Worm (Caenorhabditis elegans) whole organism, L1 larva: Measurements from ENCODE around the gene C07A4.3.

Source experiments
- C16A3.4 ChIP-seq: fragments of 150-350 bp; optimal IDR thresholded peaks from 2 replicates; lab custom pipeline; 2014; ENCODE audit warnings: missing biosample characterization, missing genetic modification characterization
- C34B4.2 ChIP-seq: sonication (generic microtip); optimal IDR thresholded peaks from 2 replicates; lab custom pipeline; 2017; ENCODE audit warnings: mild to moderate bottlenecking, missing genetic modification characterization, missing compliant biosample characterization
- F16B12.6 ChIP-seq: fragments of 150-350 bp; optimal IDR thresholded peaks from 2 replicates; lab custom pipeline; 2014; ENCODE audit warnings: missing biosample characterization, missing genetic modification characterization
- aha-1 ChIP-seq: fragments of 150-350 bp; optimal IDR thresholded peaks from 2 replicates; lab custom pipeline; 2014; ENCODE audit warnings: missing biosample characterization, missing genetic modification characterization
- alr-1 ChIP-seq: fragments of 200-800 bp; sonication (Bioruptor generic); optimal IDR thresholded peaks from 2 replicates; lab custom pipeline; 2018; ENCODE audit warnings: borderline replicate concordance, mild to moderate bottlenecking, missing genetic modification characterization, missing compliant biosample characterization
- ama-1 ChIP-seq: fragments of 150-350 bp; optimal IDR thresholded peaks from 2 replicates; lab custom pipeline; 2014
- blmp-1 ChIP-seq: fragments of 150-350 bp; optimal IDR thresholded peaks from 2 replicates; lab custom pipeline; 2014; ENCODE audit warnings: missing biosample characterization, missing genetic modification characterization
- ceh-8 ChIP-seq: fragments of 200-800 bp; sonication (Bioruptor generic); optimal IDR thresholded peaks from 2 replicates; lab custom pipeline; 2018; ENCODE audit warnings: mild to moderate bottlenecking, missing genetic modification characterization, moderate library complexity, missing compliant biosample characterization
- ceh-88 ChIP-seq: fragments of 200-800 bp; sonication (Bioruptor generic); IDR thresholded peaks from 2 replicates; pipeline ENCODE4 v1.3.6; 2022; ENCODE audit warnings: missing genetic modification characterization, missing compliant biosample characterization
- ces-1 ChIP-seq: fragments of 150-350 bp; optimal IDR thresholded peaks from 2 replicates; lab custom pipeline; 2014; ENCODE audit warnings: missing biosample characterization, missing genetic modification reagents, missing genetic modification characterization
- dpl-1 ChIP-seq, 3 experiments: fragments of 150-350 bp in 2 of 3; sonication (generic microtip) in 1 of 3; optimal IDR thresholded peaks; 2 replicates each; lab custom pipeline; 2014 to 2017; ENCODE audit warnings: missing biosample characterization in 3 of 3, missing genetic modification characterization in 3 of 3, missing genetic modification reagents in 3 of 3
- dsc-1 ChIP-seq: sonication (generic microtip); optimal IDR thresholded peaks from 2 replicates; lab custom pipeline; 2016; ENCODE audit warnings: mild to moderate bottlenecking, missing genetic modification characterization, missing compliant biosample characterization
- egl-27 ChIP-seq, 2 experiments: fragments of 150-350 bp in 1 of 2; sonication (generic microtip); optimal IDR thresholded peaks; 3 replicates each; lab custom pipeline; 2017 to 2018; ENCODE audit warnings: missing biosample characterization in 2 of 2, missing genetic modification characterization in 2 of 2, missing genetic modification reagents in 2 of 2
- fkh-10 ChIP-seq: sonication (generic microtip); optimal IDR thresholded peaks from 2 replicates; lab custom pipeline; 2017; ENCODE audit warnings: missing biosample characterization, missing genetic modification reagents, missing genetic modification characterization
- fkh-8 ChIP-seq: sonication (generic microtip); optimal IDR thresholded peaks from 2 replicates; lab custom pipeline; 2016; ENCODE audit warnings: mild to moderate bottlenecking, missing genetic modification characterization, missing compliant biosample characterization
- fos-1 ChIP-seq: fragments of 150-350 bp; optimal IDR thresholded peaks from 2 replicates; lab custom pipeline; 2014; ENCODE audit warnings: missing biosample characterization, missing genetic modification characterization
- grh-1 ChIP-seq: fragments of 200-800 bp; sonication (Bioruptor generic); IDR thresholded peaks from 2 replicates; pipeline ENCODE4 v1.3.6; 2022; ENCODE audit warnings: missing genetic modification reagents, missing genetic modification characterization, missing compliant biosample characterization
- hlh-17 ChIP-seq: fragments of 200-800 bp; sonication (Bioruptor generic); optimal IDR thresholded peaks from 2 replicates; lab custom pipeline; 2018; ENCODE audit warnings: missing genetic modification characterization, mild to moderate bottlenecking, missing compliant biosample characterization, moderate library complexity, borderline replicate concordance
- hlh-4 ChIP-seq: sonication (generic microtip); optimal IDR thresholded peaks from 2 replicates; lab custom pipeline; 2016; ENCODE audit warnings: mild to moderate bottlenecking, missing genetic modification characterization, missing compliant biosample characterization
- irx-1 ChIP-seq: sonication (generic microtip); optimal IDR thresholded peaks from 2 replicates; lab custom pipeline; 2016; ENCODE audit warnings: missing genetic modification characterization, missing compliant biosample characterization
- lin-14 ChIP-seq: fragments of 200-800 bp; sonication (Bioruptor generic); optimal IDR thresholded peaks from 2 replicates; lab custom pipeline; 2018; ENCODE audit warnings: mild to moderate bottlenecking, missing genetic modification characterization, moderate library complexity, missing compliant biosample characterization
- lin-15B ChIP-seq: fragments of 150-350 bp; sonication (generic microtip); optimal IDR thresholded peaks from 3 replicates; lab custom pipeline; 2014; ENCODE audit warnings: missing biosample characterization, missing genetic modification characterization
- lir-3 ChIP-seq: sonication (generic microtip); optimal IDR thresholded peaks from 2 replicates; lab custom pipeline; 2016; ENCODE audit warnings: mild to moderate bottlenecking, missing genetic modification characterization, moderate library complexity, missing compliant biosample characterization; ENCODE audit not compliant: poor library complexity
- mef-2 ChIP-seq: fragments of 150-350 bp; optimal IDR thresholded peaks from 2 replicates; lab custom pipeline; 2014; ENCODE audit warnings: missing biosample characterization, missing genetic modification characterization
- nhr-12 ChIP-seq: sonication (generic microtip); optimal IDR thresholded peaks from 2 replicates; lab custom pipeline; 2017; ENCODE audit warnings: missing biosample characterization, missing genetic modification characterization
- nhr-20 ChIP-seq: sonication (generic microtip); optimal IDR thresholded peaks from 2 replicates; lab custom pipeline; 2016; ENCODE audit warnings: mild to moderate bottlenecking, missing genetic modification characterization, missing compliant biosample characterization
- nhr-28 ChIP-seq: fragments of 150-350 bp; optimal IDR thresholded peaks from 2 replicates; lab custom pipeline; 2014; ENCODE audit warnings: missing biosample characterization, missing genetic modification characterization
- nhr-77 ChIP-seq: fragments of 150-350 bp; optimal IDR thresholded peaks from 2 replicates; lab custom pipeline; 2014; ENCODE audit warnings: missing biosample characterization, missing genetic modification characterization
- pax-3 ChIP-seq: fragments of 200-800 bp; sonication (Bioruptor generic); optimal IDR thresholded peaks from 2 replicates; lab custom pipeline; 2018; ENCODE audit warnings: mild to moderate bottlenecking, missing genetic modification characterization, moderate library complexity, missing compliant biosample characterization
- rnt-1 ChIP-seq: sonication (generic microtip); optimal IDR thresholded peaks from 2 replicates; lab custom pipeline; 2016; ENCODE audit warnings: mild to moderate bottlenecking, missing genetic modification characterization, moderate library complexity, missing compliant biosample characterization
- skn-1 ChIP-seq: fragments of 150-350 bp; optimal IDR thresholded peaks from 2 replicates; lab custom pipeline; 2014; ENCODE audit warnings: missing biosample characterization, missing genetic modification characterization
- snpc-4 ChIP-seq: fragments of 150-350 bp; optimal IDR thresholded peaks from 2 replicates; lab custom pipeline; 2014; ENCODE audit warnings: missing biosample characterization, missing genetic modification characterization
- snu-23 ChIP-seq: sonication (generic microtip); optimal IDR thresholded peaks from 2 replicates; lab custom pipeline; 2016; ENCODE audit warnings: missing genetic modification characterization, missing compliant biosample characterization
- sox-4 ChIP-seq: sonication (generic microtip); optimal IDR thresholded peaks from 2 replicates; lab custom pipeline; 2016; ENCODE audit warnings: missing genetic modification characterization, missing compliant biosample characterization
- sup-37 ChIP-seq: fragments of 200-800 bp; sonication (Bioruptor generic); optimal IDR thresholded peaks from 2 replicates; lab custom pipeline; 2018; ENCODE audit warnings: mild to moderate bottlenecking, missing genetic modification characterization, missing compliant biosample characterization
- swsn-7 ChIP-seq: sonication (generic microtip); optimal IDR thresholded peaks from 2 replicates; lab custom pipeline; 2016; ENCODE audit warnings: missing genetic modification characterization, missing compliant biosample characterization
- unc-130 ChIP-seq: fragments of 150-350 bp; optimal IDR thresholded peaks from 2 replicates; lab custom pipeline; 2017; ENCODE audit warnings: missing biosample characterization, missing genetic modification characterization, inconsistent platforms
- unc-30 ChIP-seq: sonication (generic microtip); optimal IDR thresholded peaks from 2 replicates; lab custom pipeline; 2017; ENCODE audit warnings: missing biosample characterization, missing genetic modification characterization
- unc-62 ChIP-seq: fragments of 150-350 bp; optimal IDR thresholded peaks from 2 replicates; lab custom pipeline; 2014; ENCODE audit warnings: missing biosample characterization, missing genetic modification reagents, missing genetic modification characterization
- vab-15 ChIP-seq: sonication (generic microtip); optimal IDR thresholded peaks from 2 replicates; lab custom pipeline; 2017; ENCODE audit warnings: missing genotype, mild to moderate bottlenecking, missing genetic modification characterization, missing compliant biosample characterization
- zag-1 ChIP-seq: fragments of 150-350 bp; optimal IDR thresholded peaks from 2 replicates; lab custom pipeline; 2014; ENCODE audit warnings: missing biosample characterization, missing genetic modification characterization
- zip-4 ChIP-seq: fragments of 200-800 bp; sonication (Bioruptor generic); optimal IDR thresholded peaks from 2 replicates; lab custom pipeline; 2018; ENCODE audit warnings: mild to moderate bottlenecking, missing genetic modification characterization, moderate library complexity, missing compliant biosample characterization
- ztf-11 ChIP-seq, 2 experiments: sonication (generic microtip); optimal IDR thresholded peaks; 2 replicates each; lab custom pipeline; 2016 to 2017; ENCODE audit warnings: missing genetic modification characterization in 2 of 2, missing biosample characterization in 1 of 2, missing compliant biosample characterization in 1 of 2

The C07A4.3 gene

ce11 chrX:10148235-10148872 is 26.4 kb upstream of the C07A4.3 start (continued):
- TF ChIP-seq snpc-4: no peak
- no peak for TF ChIP-seq lir-3 (tag; lab: Kevin White, UChicago)
- no peak for TF ChIP-seq ces-1 (GFP tag; lab: Kevin White, UChicago)
- no peak for TF ChIP-seq alr-1 (tag; lab: Kevin White, UChicago)
- TF ChIP-seq fkh-8 (tag; lab: Kevin White, UChicago): no peak
- no peak for TF ChIP-seq mef-2 (tag; lab: Kevin White, UChicago)
- TF ChIP-seq nhr-28 (tag; lab: Kevin White, UChicago): no peak
- TF ChIP-seq unc-62 (GFP tag; lab: Kevin White, UChicago): no peak
- TF ChIP-seq unc-130 (tag; lab: Kevin White, UChicago): no peak
- no peak for TF ChIP-seq hlh-4 (tag; lab: Kevin White, UChicago)
- no peak for TF ChIP-seq swsn-7 (tag; lab: Kevin White, UChicago)
- no peak for TF ChIP-seq C34B4.2
- TF ChIP-seq fkh-10: no peak
- no peak for TF ChIP-seq dsc-1 (tag; lab: Kevin White, UChicago)
- peak; percentile 12 for TF ChIP-seq nhr-20
- TF ChIP-seq aha-1 (tag; lab: Kevin White, UChicago): no peak
- TF ChIP-seq sox-4: no peak
- no peak for TF ChIP-seq zip-4
- no peak for TF ChIP-seq unc-30 (tag; lab: Kevin White, UChicago)
- TF ChIP-seq pax-3 (tag; lab: Kevin White, UChicago): no peak
- no peak for TF ChIP-seq blmp-1 (tag; lab: Kevin White, UChicago)
- TF ChIP-seq grh-1 (GFP tag; lab: Robert Waterston, UW): no peak
- TF ChIP-seq ztf-11 (tag; optimal IDR thresholded peaks at IDR 0.05; lab: Kevin White, UChicago): peak in 1 of 2 experiments; percentile 22
- no peak for TF ChIP-seq zag-1 (tag; lab: Kevin White, UChicago)
- no peak for TF ChIP-seq vab-15 (tag; lab: Kevin White, UChicago)
- TF ChIP-seq nhr-12 (tag; lab: Kevin White, UChicago): no peak
- no peak for TF ChIP-seq hlh-17 (GFP tag; lab: Kevin White, UChicago)
- TF ChIP-seq irx-1 (tag; lab: Kevin White, UChicago): no peak
- no peak for TF ChIP-seq F16B12.6 (tag; lab: Kevin White, UChicago)
- TF ChIP-seq lin-15B (tag; lab: Kevin White, UChicago): no peak
- peak; percentile 7 for TF ChIP-seq rnt-1 (tag; lab: Kevin White, UChicago)
- TF ChIP-seq C16A3.4: no peak
- no peak for TF ChIP-seq ceh-8
- TF ChIP-seq skn-1 (tag; lab: Kevin White, UChicago): no peak
- no peak for TF ChIP-seq ceh-88 (GFP tag; lab: Robert Waterston, UW)
- no peak for TF ChIP-seq dpl-1 (GFP tag; optimal IDR thresholded peaks at IDR 0.05; lab: Kevin White, UChicago)
- no peak for TF ChIP-seq ama-1
- TF ChIP-seq sup-37 (GFP tag; lab: Kevin White, UChicago): no peak
- peak in 1 of 2 experiments; percentile 18 for TF ChIP-seq egl-27 (tag; optimal IDR thresholded peaks at IDR 0.05; lab: Kevin White, UChicago)
- TF ChIP-seq snu-23 (GFP tag; lab: Kevin White, UChicago): peak; percentile 16
- no peak for TF ChIP-seq nhr-77 (tag; lab: Kevin White, UChicago)
- no peak for TF ChIP-seq fos-1 (tag; lab: Kevin White, UChicago)

- TF ChIP-seq ces-1 (GFP tag; lab: Kevin White, UChicago) (peak; percentile 22), lin-14 (peak; percentile 43), unc-62 (GFP tag; lab: Kevin White, UChicago) (no peak)
Observed at ce11 chrX:10150918-10151317, 23.9 kb upstream of the C07A4.3 start.
